Worm (Caenorhabditis elegans) whole organism, L4 larva: ENCODE results near the gene col-37.
A peak's percentile ranks its signal among the peaks of the same experiment; 100 is the strongest.

Experiments
- D1046.2 ChIP-seq: fragments of 200-800 bp; sonication (Bioruptor generic); IDR thresholded peaks from 2 replicates; pipeline ENCODE4 v1.3.6; 2022; ENCODE audit warnings: missing genetic modification characterization, missing compliant biosample characterization
- F26F4.8 ChIP-seq: fragments of 200-800 bp; sonication (Bioruptor generic); conservative IDR thresholded peaks from 2 replicates; pipeline ENCODE4 v1.3.6; 2022; ENCODE audit warnings: missing genetic modification characterization, missing compliant biosample characterization
- F44E2.7 ChIP-seq: fragments of 200-800 bp; sonication (Bioruptor generic); IDR thresholded peaks from 2 replicates; pipeline ENCODE4 v2.1.2; 2022; ENCODE audit warnings: missing genetic modification characterization, missing compliant biosample characterization
- T20F7.1 ChIP-seq: fragments of 200-800 bp; sonication (Bioruptor generic); optimal IDR thresholded peaks from 2 replicates; lab custom pipeline; 2018; ENCODE audit warnings: mild to moderate bottlenecking, missing genetic modification characterization, missing compliant biosample characterization
- Y105C5A.15 ChIP-seq: fragments of 200-800 bp; sonication (Bioruptor generic); IDR thresholded peaks from 2 replicates; pipeline ENCODE4 v1.3.6; 2022; ENCODE audit warnings: missing genetic modification characterization, missing compliant biosample characterization
- Y48G9A.11 ChIP-seq: fragments of 200-800 bp; sonication (Bioruptor generic); IDR thresholded peaks from 2 replicates; pipeline ENCODE4 v1.3.6; 2022; ENCODE audit warnings: missing genetic modification reagents, missing genetic modification characterization, missing compliant biosample characterization
- ZK337.2 ChIP-seq: fragments of 200-800 bp; sonication (Bioruptor generic); IDR thresholded peaks from 2 replicates; pipeline ENCODE4 v1.3.6; 2022; ENCODE audit warnings: missing genetic modification reagents, missing genetic modification characterization, missing compliant biosample characterization
- ZK546.5 ChIP-seq, 2 experiments: sonication (generic microtip); optimal IDR thresholded peaks; 2 replicates each; lab custom pipeline; 2017; ENCODE audit warnings: missing biosample characterization in 2 of 2, missing genetic modification characterization in 2 of 2
- aha-1 ChIP-seq: fragments of 150-350 bp; peaks from one replicate; lab custom pipeline; 2014; ENCODE audit warnings: missing biosample characterization, missing genetic modification characterization
- aly-2 ChIP-seq: sonication (generic microtip); optimal IDR thresholded peaks from 2 replicates; lab custom pipeline; 2018; ENCODE audit warnings: missing biosample characterization, missing genetic modification characterization
- ama-1 ChIP-seq: fragments of 150-350 bp; optimal IDR thresholded peaks from 2 replicates; lab custom pipeline; 2014; ENCODE audit warnings: inconsistent platforms, mixed read lengths
- ceh-82 ChIP-seq: sonication (generic microtip); optimal IDR thresholded peaks from 2 replicates; lab custom pipeline; 2017; ENCODE audit warnings: missing biosample characterization, missing genetic modification characterization
- ces-1 ChIP-seq: fragments of 150-350 bp; sonication (generic microtip); optimal IDR thresholded peaks from 4 replicates; lab custom pipeline; 2014; ENCODE audit warnings: missing biosample characterization, missing genetic modification reagents, missing genetic modification characterization
- daf-16 ChIP-seq, 3 experiments: sonication (generic microtip); optimal IDR thresholded peaks; 2 replicates each; lab custom pipeline; 2016 to 2017; ENCODE audit warnings: missing genetic modification characterization in 3 of 3, missing genetic modification reagents in 3 of 3, mild to moderate bottlenecking in 2 of 3, missing compliant biosample characterization in 2 of 3, missing biosample characterization in 1 of 3, moderate library complexity in 1 of 3
- daf-19 ChIP-seq: fragments of 200-800 bp; sonication (Bioruptor generic); conservative IDR thresholded peaks from 2 replicates; pipeline ENCODE4 v1.3.6; 2022; ENCODE audit warnings: missing genetic modification characterization, missing compliant biosample characterization
- daf-8 ChIP-seq: fragments of 200-800 bp; sonication (Bioruptor generic); IDR thresholded peaks from 2 replicates; pipeline ENCODE4 v1.3.6; 2022; ENCODE audit warnings: missing genetic modification characterization, missing compliant biosample characterization
- dpl-1 ChIP-seq: fragments of 150-350 bp; optimal IDR thresholded peaks from 2 replicates; lab custom pipeline; 2014; ENCODE audit warnings: missing biosample characterization, missing genetic modification reagents, missing genetic modification characterization
- hlh-11 ChIP-seq: fragments of 200-800 bp; sonication (Bioruptor generic); optimal IDR thresholded peaks from 2 replicates; lab custom pipeline; 2018; ENCODE audit warnings: mild to moderate bottlenecking, missing genetic modification characterization, missing compliant biosample characterization
- lin-13 ChIP-seq: fragments of 150-350 bp; optimal IDR thresholded peaks from 2 replicates; lab custom pipeline; 2014; ENCODE audit warnings: missing biosample characterization, missing genetic modification reagents, missing genetic modification characterization
- lin-38 ChIP-seq: fragments of 200-800 bp; sonication (Bioruptor generic); IDR thresholded peaks from 2 replicates; pipeline ENCODE4 v1.3.6; 2022; ENCODE audit warnings: missing genetic modification reagents, missing genetic modification characterization, missing compliant biosample characterization
- lir-3 ChIP-seq: sonication (generic microtip); optimal IDR thresholded peaks from 2 replicates; lab custom pipeline; 2016; ENCODE audit warnings: mild to moderate bottlenecking, missing genetic modification characterization, missing compliant biosample characterization
- lsy-2 ChIP-seq, 2 experiments: fragments of 150-350 bp in 1 of 2; sonication (generic microtip) in 1 of 2; optimal IDR thresholded peaks; 2 replicates each; lab custom pipeline; 2014 to 2017; ENCODE audit warnings: missing biosample characterization in 2 of 2, missing genetic modification characterization in 2 of 2
- madf-9 ChIP-seq: fragments of 200-800 bp; sonication (Bioruptor generic); conservative IDR thresholded peaks from 2 replicates; pipeline ENCODE4 v1.3.6; 2022; ENCODE audit warnings: missing genetic modification reagents, missing genetic modification characterization, missing compliant biosample characterization
- mdt-29 ChIP-seq: fragments of 200-800 bp; sonication (Bioruptor generic); IDR thresholded peaks from 2 replicates; pipeline ENCODE4 v1.3.6; 2022; ENCODE audit warnings: missing genetic modification reagents, missing genetic modification characterization, missing compliant biosample characterization
- mes-2 ChIP-seq: sonication (generic microtip); optimal IDR thresholded peaks from 2 replicates; lab custom pipeline; 2016; ENCODE audit warnings: missing genotype, mild to moderate bottlenecking, missing genetic modification characterization, missing compliant biosample characterization; ENCODE audit not compliant: poor library complexity, severe bottlenecking
- mxl-2 ChIP-seq: fragments of 200-800 bp; sonication (Bioruptor generic); conservative IDR thresholded peaks from 2 replicates; pipeline ENCODE4 v1.3.6; 2022; ENCODE audit warnings: missing genetic modification reagents, missing genetic modification characterization, missing compliant biosample characterization
- nhr-102 ChIP-seq: sonication (generic microtip); optimal IDR thresholded peaks from 2 replicates; lab custom pipeline; 2016; ENCODE audit warnings: mild to moderate bottlenecking, missing genetic modification characterization, moderate library complexity, missing compliant biosample characterization
- nhr-11 ChIP-seq: fragments of 150-350 bp; optimal IDR thresholded peaks from 2 replicates; lab custom pipeline; 2014; ENCODE audit warnings: missing biosample characterization, missing genetic modification characterization
- nhr-25 ChIP-seq: sonication (generic microtip); optimal IDR thresholded peaks from 2 replicates; lab custom pipeline; 2017; ENCODE audit warnings: missing genetic modification characterization, mild to moderate bottlenecking, missing compliant biosample characterization, antibody characterized with exemption, moderate library complexity, borderline replicate concordance; ENCODE audit not compliant: insufficient read depth
- nhr-28 ChIP-seq: fragments of 150-350 bp; optimal IDR thresholded peaks from 2 replicates; lab custom pipeline; 2014; ENCODE audit warnings: missing biosample characterization, missing genetic modification characterization
- nhr-6 ChIP-seq: fragments of 150-350 bp; optimal IDR thresholded peaks from 2 replicates; lab custom pipeline; 2014; ENCODE audit warnings: missing biosample characterization, missing genetic modification characterization
- nhr-76 ChIP-seq: fragments of 150-350 bp; optimal IDR thresholded peaks from 2 replicates; lab custom pipeline; 2014; ENCODE audit warnings: missing biosample characterization, missing genetic modification characterization
- pqm-1 ChIP-seq: sonication (generic microtip); optimal IDR thresholded peaks from 2 replicates; lab custom pipeline; 2017; ENCODE audit warnings: missing biosample characterization, missing genetic modification characterization
- set-16 ChIP-seq: fragments of 200-800 bp; sonication (Bioruptor generic); IDR thresholded peaks from 2 replicates; pipeline ENCODE4 v1.3.6; 2022; ENCODE audit warnings: missing genetic modification reagents, missing genetic modification characterization, missing compliant biosample characterization
- snpc-1.2 ChIP-seq: fragments of 200-800 bp; sonication (Bioruptor generic); IDR thresholded peaks from 2 replicates; pipeline ENCODE4 v1.3.6; 2022; ENCODE audit warnings: missing genetic modification reagents, missing genetic modification characterization, missing compliant biosample characterization
- snpc-4 ChIP-seq: fragments of 150-350 bp; optimal IDR thresholded peaks from 2 replicates; lab custom pipeline; 2014; ENCODE audit warnings: missing biosample characterization, missing genetic modification characterization
- spr-1 ChIP-seq: sonication (generic microtip); optimal IDR thresholded peaks from 2 replicates; lab custom pipeline; 2016; ENCODE audit warnings: mild to moderate bottlenecking, missing genetic modification characterization, missing compliant biosample characterization
- unc-39 ChIP-seq: sonication (generic microtip); optimal IDR thresholded peaks from 2 replicates; lab custom pipeline; 2017; ENCODE audit warnings: missing biosample characterization, missing genetic modification characterization
- unc-62 ChIP-seq, 3 experiments: fragments of 150-350 bp in 1 of 3; sonication (generic microtip); optimal IDR thresholded peaks in 2 of 3; peaks in 1 of 3; 1 replicate in 1 of 3; 2 replicates in 2 of 3; lab custom pipeline; 2014 to 2017; ENCODE audit warnings: missing biosample characterization in 3 of 3, missing genetic modification characterization in 3 of 3, missing genetic modification reagents in 3 of 3, missing genotype in 1 of 3
- zfp-2 ChIP-seq: sonication (generic microtip); optimal IDR thresholded peaks from 2 replicates; lab custom pipeline; 2016; ENCODE audit warnings: mild to moderate bottlenecking, missing genetic modification characterization, missing compliant biosample characterization
- ztf-7 ChIP-seq: fragments of 150-350 bp; optimal IDR thresholded peaks from 2 replicates; lab custom pipeline; 2014; ENCODE audit warnings: missing biosample characterization, missing genetic modification characterization

Gene col-37

DNA sequence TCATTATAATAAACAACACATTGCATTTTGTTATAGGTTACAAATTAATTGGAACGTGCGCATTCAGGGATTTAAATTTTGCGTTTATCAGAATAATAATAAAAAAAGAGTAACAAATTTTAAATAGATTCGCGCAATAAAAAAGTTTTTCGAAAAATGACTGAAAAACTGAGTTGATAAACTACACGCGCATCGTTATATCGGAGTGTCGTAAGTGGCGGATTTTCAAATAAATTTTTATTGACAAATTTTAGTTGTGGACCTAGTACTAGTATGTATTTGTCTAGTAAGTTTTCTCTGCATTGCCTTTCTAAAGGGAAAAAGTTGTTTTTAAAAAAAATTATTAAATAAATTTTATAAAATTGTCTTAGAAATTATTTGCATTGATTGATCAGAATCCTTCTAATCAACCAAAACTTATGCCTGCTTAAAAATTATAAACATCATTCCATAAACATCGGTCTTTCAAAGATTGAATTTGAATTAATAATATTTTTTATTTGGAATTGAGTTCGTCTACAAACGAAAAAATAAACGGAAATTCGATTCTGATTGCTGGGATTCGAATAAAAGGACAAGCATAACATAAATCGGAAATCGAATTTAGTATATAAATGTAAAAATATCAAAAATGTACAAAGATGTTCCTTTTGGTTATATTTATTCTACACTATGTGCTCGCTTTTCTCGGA is 16.9 kb upstream of the col-37 start, which contains the start of gene srd-4:
Gene srd-4 (plus strand): TSS at position 642 of the 692 bp plus-strand sequence.
- no peak for TF ChIP-seq aha-1 (tag; lab: Kevin White, UChicago)
- no peak for TF ChIP-seq zfp-2
- TF ChIP-seq Y105C5A.15 (GFP tag; lab: Robert Waterston, UW) = no peak
- TF ChIP-seq nhr-76 (tag; lab: Kevin White, UChicago) = no peak
- TF ChIP-seq spr-1 (tag; lab: Kevin White, UChicago) = no peak
- no peak for TF ChIP-seq pqm-1 (tag; lab: Kevin White, UChicago)
- no peak for TF ChIP-seq nhr-102 (tag; lab: Kevin White, UChicago)
- TF ChIP-seq ces-1 (GFP tag; lab: Kevin White, UChicago) = no peak
- TF ChIP-seq nhr-6 (tag; lab: Kevin White, UChicago) = no peak
- TF ChIP-seq snpc-4 (tag; lab: Kevin White, UChicago) = no peak
- TF ChIP-seq dpl-1 = peak; percentile 91
- no peak for TF ChIP-seq ceh-82 (tag; lab: Kevin White, UChicago)
- peak; percentile 92 for TF ChIP-seq T20F7.1 (GFP tag; lab: Kevin White, UChicago)
- no peak for TF ChIP-seq nhr-25
- peak; percentile 94 for TF ChIP-seq Y48G9A.11 (GFP tag; lab: Robert Waterston, UW)
- TF ChIP-seq hlh-11 (tag; lab: Kevin White, UChicago) = no peak
- peak; percentile 19 for TF ChIP-seq mes-2 (tag; lab: Kevin White, UChicago)
- no peak for TF ChIP-seq lir-3 (tag; lab: Kevin White, UChicago)
- TF ChIP-seq F26F4.8 (GFP tag; lab: Robert Waterston, UW) = no peak
- no peak for TF ChIP-seq D1046.2 (GFP tag; lab: Robert Waterston, UW)
- TF ChIP-seq madf-9 (GFP tag; lab: Robert Waterston, UW) = no peak
- no peak for TF ChIP-seq lin-38 (GFP tag; lab: Robert Waterston, UW)
- TF ChIP-seq ZK337.2 (GFP tag; lab: Robert Waterston, UW) = no peak
- TF ChIP-seq ama-1 (lab: Kevin White, UChicago) = no peak
- TF ChIP-seq daf-16 (GFP tag; optimal IDR thresholded peaks at IDR 0.05; lab: Kevin White, UChicago) = no peak
- peak; percentile 25 for TF ChIP-seq daf-16 (tag; optimal IDR thresholded peaks at IDR 0.05; lab: Kevin White, UChicago)
- TF ChIP-seq daf-19 = no peak
- TF ChIP-seq nhr-28 = no peak

DNA sequence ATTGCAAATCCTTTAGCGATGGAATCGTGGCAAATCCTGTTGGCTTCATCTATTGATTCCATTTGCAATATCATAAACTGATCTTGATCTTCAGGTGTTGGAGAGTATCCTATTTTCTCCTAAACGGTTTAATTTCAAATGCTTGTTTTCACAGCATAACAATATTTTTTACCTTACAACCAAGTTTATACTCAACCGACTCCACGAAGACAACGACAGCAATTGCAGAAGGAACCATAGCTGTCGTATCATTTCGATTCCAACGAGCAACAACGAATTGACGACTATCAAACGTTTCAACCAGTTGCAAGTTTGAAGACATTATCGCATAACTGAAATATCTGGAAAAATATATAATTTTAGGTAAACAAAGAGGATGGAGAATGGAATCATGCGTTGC is 16.3 kb upstream of the col-37 start, which contains the start of gene usip-1:
Gene usip-1 (minus strand): TSS at position 341 of the 400 bp plus-strand sequence.
- TF ChIP-seq unc-39 (tag; lab: Kevin White, UChicago) = no peak
- TF ChIP-seq mxl-2 (GFP tag; lab: Robert Waterston, UW) = no peak
- peak in 1 of 2 experiments; percentile 96 for TF ChIP-seq unc-62 (GFP tag; optimal IDR thresholded peaks at IDR 0.05 in 1 of 2; lab: Kevin White, UChicago)
- no peak for TF ChIP-seq unc-62 (tag; optimal IDR thresholded peaks at IDR 0.05; lab: Kevin White, UChicago)
- TF ChIP-seq lsy-2 (tag; optimal IDR thresholded peaks at IDR 0.05; lab: Kevin White, UChicago) = no peak

DNA sequence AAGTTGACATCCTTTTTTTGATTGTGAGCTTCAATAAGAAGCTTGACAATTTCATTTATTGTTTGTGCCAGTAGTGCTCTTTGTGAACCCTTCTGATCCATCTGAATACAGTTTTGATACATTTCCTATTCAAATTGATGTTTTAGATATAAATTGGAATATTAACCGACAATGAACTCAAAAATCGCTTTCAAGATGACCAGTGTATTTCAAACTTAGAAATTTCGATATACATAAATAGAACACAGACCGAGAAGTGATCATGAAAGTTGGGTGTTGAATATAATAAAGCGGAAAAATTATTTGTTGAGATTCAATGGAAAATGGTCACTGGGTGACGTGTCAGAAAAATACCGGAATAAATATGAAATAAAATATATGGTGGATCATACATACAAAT is 13.8 kb upstream of the col-37 start, which contains the start of gene elpc-3:
Gene elpc-3 (minus strand): TSS at position 101 of the 400 bp plus-strand sequence.
- TF ChIP-seq lin-13 (no peak), mdt-29 (GFP tag; lab: Robert Waterston, UW) (no peak), F44E2.7 (GFP tag; lab: Robert Waterston, UW) (no peak), ztf-7 (no peak), nhr-25 (no peak), aly-2 (tag; lab: Kevin White, UChicago) (no peak), daf-8 (GFP tag; lab: Robert Waterston, UW) (no peak), D1046.2 (GFP tag; lab: Robert Waterston, UW) (no peak), nhr-76 (tag; lab: Kevin White, UChicago) (no peak), snpc-4 (tag; lab: Kevin White, UChicago) (no peak), ZK546.5 (tag; optimal IDR thresholded peaks at IDR 0.05; lab: Kevin White, UChicago) (no peak), set-16 (no peak), nhr-11 (tag; lab: Kevin White, UChicago) (no peak), snpc-1.2 (no peak)
